Worm (Caenorhabditis elegans): ENCODE measurements around the gene vab-3.

- TF ChIP-seq W03F9.2 (tag; optimal IDR thresholded peaks at IDR 0.05) (no peak), him-1 (tag; optimal IDR thresholded peaks at IDR 0.05) (no peak)
Measured at ce11 chrX:10553048-10553447, 53.4 kb downstream of the vab-3 start.

All from whole organism, L4/young adult.